Fruit fly (Drosophila melanogaster) whole organism, adult: Measurements from ENCODE around the gene Kmn2.
A peak's percentile ranks its signal among the peaks of the same experiment; 100 is the strongest.

Source experiments
- CG14711 ChIP-seq: fragments of 200-800 bp; sonication (Bioruptor generic); optimal IDR thresholded peaks from 2 replicates; lab custom pipeline; 2018; ENCODE audit warnings: missing biosample characterization, mild to moderate bottlenecking, missing genetic modification characterization, moderate library complexity
- CG5204 ChIP-seq: fragments of 200-800 bp; sonication (Bioruptor generic); optimal IDR thresholded peaks from 2 replicates; lab custom pipeline; 2016; ENCODE audit warnings: missing biosample characterization, missing genetic modification characterization
- CG7045 ChIP-seq: fragments of 200-800 bp; sonication (Bioruptor generic); optimal IDR thresholded peaks from 2 replicates; lab custom pipeline; 2017; ENCODE audit warnings: missing biosample characterization, mild to moderate bottlenecking, missing genetic modification characterization
- Clk ChIP-seq: fragments of 200-800 bp; sonication (Bioruptor generic); optimal IDR thresholded peaks from 2 replicates; lab custom pipeline; 2017; ENCODE audit warnings: missing biosample characterization, missing genetic modification characterization
- Hr96 ChIP-seq: fragments of 200-800 bp; sonication (Bioruptor generic); optimal IDR thresholded peaks from 2 replicates; lab custom pipeline; 2016; ENCODE audit warnings: missing biosample characterization, missing genetic modification characterization
- Mnt ChIP-seq: fragments of 200-800 bp; sonication (Bioruptor generic); optimal IDR thresholded peaks from 2 replicates; lab custom pipeline; 2016; ENCODE audit warnings: missing biosample characterization, mild to moderate bottlenecking, missing genetic modification characterization
- bab1 ChIP-seq: fragments of 200-800 bp; sonication (Bioruptor generic); optimal IDR thresholded peaks from 3 replicates; lab custom pipeline; 2019; ENCODE audit warnings: missing biosample characterization, mild to moderate bottlenecking, missing genetic modification characterization, moderate library complexity
- cic ChIP-seq: fragments of 200-800 bp; sonication (Bioruptor generic); optimal IDR thresholded peaks from 2 replicates; lab custom pipeline; 2017; ENCODE audit warnings: missing biosample characterization, mild to moderate bottlenecking, missing genetic modification characterization, moderate library complexity
- cnc ChIP-seq, 2 experiments: fragments of >200 bp; optimal IDR thresholded peaks; 2 replicates each; lab custom pipeline; 2017
- kay ChIP-seq: fragments of 200-800 bp; sonication (Bioruptor generic); peaks from one replicate; lab custom pipeline; 2016; ENCODE audit warnings: missing biosample characterization, missing genetic modification characterization, borderline replicate concordance
- pad ChIP-seq: fragments of 200-800 bp; sonication (Bioruptor generic); optimal IDR thresholded peaks from 3 replicates; lab custom pipeline; 2017; ENCODE audit warnings: missing biosample characterization, missing genetic modification characterization, mild to moderate bottlenecking, moderate library complexity, missing genetic modification reagents
- toe ChIP-seq: fragments of 200-800 bp; sonication (Bioruptor generic); optimal IDR thresholded peaks from 2 replicates; lab custom pipeline; 2016; ENCODE audit warnings: missing biosample characterization, missing genetic modification characterization

- TF ChIP-seq kay (GFP tag; lab: Kevin White, UChicago) (no peak), Hr96 (no peak), toe (GFP tag; lab: Kevin White, UChicago) (no peak), CG7045 (GFP tag; lab: Kevin White, UChicago) (no peak), cic (GFP tag; lab: Kevin White, UChicago) (no peak), bab1 (GFP tag; lab: Kevin White, UChicago) (peak; percentile 13), Mnt (GFP tag; lab: Kevin White, UChicago) (no peak), CG5204 (GFP tag; lab: Kevin White, UChicago) (no peak), CG14711 (no peak), pad (GFP tag; lab: Kevin White, UChicago) (no peak), Clk (no peak), cnc (optimal IDR thresholded peaks at IDR 0.05; lab: Kevin White, UChicago) (no peak)
These were observed 6.6 kb upstream of the Kmn2 start, which contains the start of gene CG2767 for dm6 chr3R:8007595-8008255.
